Fruit fly (Drosophila melanogaster) whole organism, embryonic: ENCODE data around the gene CG6225.

Experiments used
- Awh ChIP-seq: fragments of 200-800 bp; sonication (Bioruptor generic); IDR thresholded peaks from 2 replicates; pipeline ENCODE4, ENCODE4 v1.3.6; 2022; ENCODE audit warnings: missing biosample characterization, missing genetic modification characterization
- B-H1 ChIP-seq: fragments of 200-800 bp; sonication (Bioruptor generic); IDR thresholded peaks from 3 replicates; pipeline ENCODE4 v1.3.6; 2022; ENCODE audit warnings: missing biosample characterization, missing genetic modification characterization
- CG11696 ChIP-seq: fragments of 200-800 bp; sonication (Bioruptor generic); IDR thresholded peaks from 2 replicates; pipeline ENCODE4 v1.3.6; 2022; ENCODE audit warnings: missing biosample characterization, missing genetic modification characterization
- CG12071 ChIP-seq: fragments of 200-800 bp; sonication (Bioruptor generic); optimal IDR thresholded peaks from 3 replicates; lab custom pipeline; 2018; ENCODE audit warnings: missing biosample characterization, mild to moderate bottlenecking, missing genetic modification characterization
- CG12155 ChIP-seq: fragments of 200-800 bp; sonication (Bioruptor generic); optimal IDR thresholded peaks from 3 replicates; lab custom pipeline; 2016; ENCODE audit warnings: missing biosample characterization, missing genetic modification characterization
- CG13296 ChIP-seq: fragments of 200-800 bp; sonication (Bioruptor generic); optimal IDR thresholded peaks from 3 replicates; lab custom pipeline; 2018; ENCODE audit warnings: missing biosample characterization, mild to moderate bottlenecking, missing genetic modification characterization
- CG15601 ChIP-seq: fragments of 200-800 bp; sonication (Bioruptor generic); optimal IDR thresholded peaks from 3 replicates; lab custom pipeline; 2019; ENCODE audit warnings: missing biosample characterization, mild to moderate bottlenecking, missing genetic modification characterization, moderate library complexity
- CG16779 ChIP-seq: fragments of 200-800 bp; sonication (Bioruptor generic); IDR thresholded peaks from 2 replicates; pipeline ENCODE4 v1.3.6; 2022; ENCODE audit warnings: missing biosample characterization, missing genetic modification characterization
- CG18619 ChIP-seq: fragments of 200-800 bp; sonication (Bioruptor generic); optimal IDR thresholded peaks from 3 replicates; lab custom pipeline; 2017; ENCODE audit warnings: missing biosample characterization, mild to moderate bottlenecking, missing genetic modification characterization
- CG3407 ChIP-seq: fragments of 200-800 bp; sonication (Bioruptor generic); optimal IDR thresholded peaks from 2 replicates; lab custom pipeline; 2018; ENCODE audit warnings: missing biosample characterization, mild to moderate bottlenecking, missing genetic modification characterization
- CG34422 ChIP-seq: fragments of 200-800 bp; sonication (Bioruptor generic); IDR thresholded peaks from 3 replicates; pipeline ENCODE4 v1.3.6; 2022; ENCODE audit warnings: missing biosample characterization, missing genetic modification characterization
- CG4424 ChIP-seq: fragments of 200-800 bp; sonication (Bioruptor generic); optimal IDR thresholded peaks from 3 replicates; lab custom pipeline; 2016; ENCODE audit warnings: missing biosample characterization, missing genetic modification characterization
- CG4820 ChIP-seq: fragments of 200-800 bp; sonication (Bioruptor generic); optimal IDR thresholded peaks from 3 replicates; lab custom pipeline; 2016; ENCODE audit warnings: missing biosample characterization, missing genetic modification characterization
- CG5180 ChIP-seq: fragments of 200-800 bp; sonication (Bioruptor generic); optimal IDR thresholded peaks from 3 replicates; lab custom pipeline; 2017; ENCODE audit warnings: missing biosample characterization, missing genetic modification characterization, mild to moderate bottlenecking, moderate library complexity, missing genetic modification reagents
- CG6272 ChIP-seq: fragments of 200-800 bp; sonication (Bioruptor generic); IDR thresholded peaks from 2 replicates; pipeline ENCODE4 v1.3.6; 2022; ENCODE audit warnings: missing biosample characterization, missing genetic modification characterization
- CG6689 ChIP-seq: fragments of 200-800 bp; sonication (Bioruptor generic); IDR thresholded peaks from 2 replicates; pipeline ENCODE4 v1.3.6; 2022; ENCODE audit warnings: missing biosample characterization, missing genetic modification characterization
- CG7987 ChIP-seq: fragments of 200-800 bp; sonication (Bioruptor generic); optimal IDR thresholded peaks from 2 replicates; lab custom pipeline; 2018; ENCODE audit warnings: missing biosample characterization, mild to moderate bottlenecking, missing genetic modification characterization, moderate library complexity
- CG8281 ChIP-seq: fragments of 200-800 bp; sonication (Bioruptor generic); optimal IDR thresholded peaks from 2 replicates; lab custom pipeline; 2018; ENCODE audit warnings: missing biosample characterization, mild to moderate bottlenecking, missing genetic modification characterization, moderate library complexity
- CG8944 ChIP-seq: fragments of 200-800 bp; sonication (Bioruptor generic); optimal IDR thresholded peaks from 3 replicates; lab custom pipeline; 2016; ENCODE audit warnings: missing biosample characterization, missing genetic modification characterization
- CG9797 ChIP-seq: fragments of 200-800 bp; sonication (Bioruptor generic); optimal IDR thresholded peaks from 3 replicates; lab custom pipeline; 2018; ENCODE audit warnings: missing biosample characterization, mild to moderate bottlenecking, missing genetic modification characterization
- D19B ChIP-seq: fragments of 200-800 bp; sonication (Bioruptor generic); optimal IDR thresholded peaks from 2 replicates; lab custom pipeline; 2017; ENCODE audit warnings: missing biosample characterization, mild to moderate bottlenecking, missing genetic modification characterization
- E2f2 ChIP-seq: fragments of 200-800 bp; sonication (Bioruptor generic); IDR thresholded peaks from 2 replicates; pipeline ENCODE4 v1.3.6; 2022; ENCODE audit warnings: missing biosample characterization, missing genetic modification characterization
- H2.0 ChIP-seq: fragments of 200-800 bp; sonication (Bioruptor generic); IDR thresholded peaks from 2 replicates; pipeline ENCODE4 v1.3.6; 2022; ENCODE audit warnings: missing biosample characterization, missing genetic modification characterization
- HHEX ChIP-seq: fragments of 200-800 bp; sonication (Bioruptor generic); optimal IDR thresholded peaks from 3 replicates; lab custom pipeline; 2017; ENCODE audit warnings: missing biosample characterization, mild to moderate bottlenecking, missing genetic modification characterization, missing genetic modification reagents
- Hr39 ChIP-seq: fragments of >200 bp; optimal IDR thresholded peaks from 2 replicates; lab custom pipeline; 2017
- Lim3 ChIP-seq: fragments of 200-800 bp; sonication (Bioruptor generic); IDR thresholded peaks from 2 replicates; pipeline ENCODE4 v1.3.6; 2022; ENCODE audit warnings: missing biosample characterization, missing genetic modification characterization
- MBD-R2 ChIP-seq: fragments of 200-800 bp; sonication (Bioruptor generic); IDR thresholded peaks from 2 replicates; pipeline ENCODE4 v1.3.6; 2022; ENCODE audit warnings: missing biosample characterization, missing genetic modification characterization
- Med ChIP-seq: fragments of 200-800 bp; sonication (Bioruptor generic); peaks from one replicate; lab custom pipeline; 2016; ENCODE audit warnings: missing biosample characterization, missing genetic modification characterization, mild to moderate bottlenecking, inconsistent platforms, moderate library complexity
- NFAT ChIP-seq: fragments of 200-800 bp; sonication (Bioruptor generic); IDR thresholded peaks from 2 replicates; pipeline ENCODE4 v1.3.6; 2022; ENCODE audit warnings: missing biosample characterization, missing genetic modification characterization
- Oaz ChIP-seq: fragments of 200-800 bp; sonication (Bioruptor generic); IDR thresholded peaks from 2 replicates; pipeline ENCODE4 v1.3.6; 2022; ENCODE audit warnings: missing biosample characterization, missing genetic modification characterization
- Ptx1 ChIP-seq: fragments of 200-800 bp; sonication (Bioruptor generic); IDR thresholded peaks from 2 replicates; pipeline ENCODE4 v1.3.6; 2022; ENCODE audit warnings: missing biosample characterization, missing genetic modification characterization
- Rfx ChIP-seq: fragments of 200-800 bp; sonication (Bioruptor generic); IDR thresholded peaks from 2 replicates; pipeline ENCODE4 v1.3.6; 2022; ENCODE audit warnings: missing biosample characterization, missing genetic modification characterization
- Six4 ChIP-seq: fragments of 200-800 bp; sonication (Bioruptor generic); optimal IDR thresholded peaks from 2 replicates; lab custom pipeline; 2016; ENCODE audit warnings: missing biosample characterization, missing genetic modification characterization
- Sry-β ChIP-seq: fragments of 200-800 bp; sonication (Bioruptor generic); optimal IDR thresholded peaks from 2 replicates; lab custom pipeline; 2018; ENCODE audit warnings: missing biosample characterization, mild to moderate bottlenecking, missing genetic modification characterization, moderate library complexity
- Vsx1 ChIP-seq: fragments of 200-800 bp; sonication (Bioruptor generic); optimal IDR thresholded peaks from 2 replicates; lab custom pipeline; 2017; ENCODE audit warnings: missing biosample characterization, mild to moderate bottlenecking, missing genetic modification characterization, missing genetic modification reagents
- corto ChIP-seq: fragments of 200-800 bp; sonication (Bioruptor generic); optimal IDR thresholded peaks from 2 replicates; lab custom pipeline; 2016; ENCODE audit warnings: missing biosample characterization, mild to moderate bottlenecking, missing genetic modification characterization, moderate library complexity
- dimm ChIP-seq: fragments of 200-800 bp; sonication (Bioruptor generic); IDR thresholded peaks from 2 replicates; pipeline ENCODE4 v1.3.6; 2022; ENCODE audit warnings: missing biosample characterization, missing genetic modification characterization
- fd64A ChIP-seq: fragments of 200-800 bp; sonication (Bioruptor generic); optimal IDR thresholded peaks from 3 replicates; lab custom pipeline; 2018; ENCODE audit warnings: missing biosample characterization, mild to moderate bottlenecking, missing genetic modification characterization
- fru ChIP-seq: fragments of >200 bp; optimal IDR thresholded peaks from 2 replicates; lab custom pipeline; 2017
- gro ChIP-seq: fragments of 200-800 bp; sonication (Bioruptor generic); optimal IDR thresholded peaks from 2 replicates; lab custom pipeline; 2016; ENCODE audit warnings: missing biosample characterization, missing genetic modification characterization
- hb ChIP-seq: fragments of 200-800 bp; sonication (Bioruptor generic); IDR thresholded peaks from 3 replicates; pipeline ENCODE4 v1.3.6; 2022; ENCODE audit warnings: missing biosample characterization, missing genetic modification characterization; ENCODE audit not compliant: partially characterized antibody
- kay ChIP-seq: fragments of 200-800 bp; sonication (Bioruptor generic); optimal IDR thresholded peaks from 2 replicates; lab custom pipeline; 2016; ENCODE audit warnings: missing biosample characterization, missing genetic modification characterization
- klu ChIP-seq: fragments of 200-800 bp; sonication (Bioruptor generic); IDR thresholded peaks from 2 replicates; pipeline ENCODE4 v1.3.6; 2022; ENCODE audit warnings: missing biosample characterization, missing genetic modification characterization
- kni ChIP-seq: fragments of 200-800 bp; sonication (Bioruptor generic); optimal IDR thresholded peaks from 3 replicates; lab custom pipeline; 2017; ENCODE audit warnings: mild to moderate bottlenecking, missing biosample characterization, missing genetic modification reagents, missing genetic modification characterization
- nom ChIP-seq: fragments of 200-800 bp; sonication (Bioruptor generic); optimal IDR thresholded peaks from 2 replicates; lab custom pipeline; 2017; ENCODE audit warnings: missing biosample characterization, missing genetic modification characterization, mild to moderate bottlenecking, moderate library complexity, missing genetic modification reagents
- odd ChIP-seq: fragments of 200-800 bp; sonication (Bioruptor generic); optimal IDR thresholded peaks from 2 replicates; lab custom pipeline; 2017; ENCODE audit warnings: missing biosample characterization, mild to moderate bottlenecking, missing genetic modification characterization
- pfk ChIP-seq: fragments of 200-800 bp; sonication (Bioruptor generic); optimal IDR thresholded peaks from 2 replicates; lab custom pipeline; 2018; ENCODE audit warnings: missing biosample characterization, mild to moderate bottlenecking, missing genetic modification characterization, moderate library complexity
- sd ChIP-seq: fragments of 200-800 bp; sonication (Bioruptor generic); optimal IDR thresholded peaks from 3 replicates; lab custom pipeline; 2018; ENCODE audit warnings: missing biosample characterization, mild to moderate bottlenecking, missing genetic modification characterization, moderate library complexity
- shn ChIP-seq: fragments of 200-800 bp; sonication (Bioruptor generic); optimal IDR thresholded peaks from 3 replicates; lab custom pipeline; 2016; ENCODE audit warnings: missing biosample characterization, missing genetic modification characterization
- sim ChIP-seq: fragments of 200-800 bp; sonication (Bioruptor generic); IDR thresholded peaks from 2 replicates; pipeline ENCODE4 v1.3.6; 2022; ENCODE audit warnings: missing biosample characterization, missing genetic modification characterization
- tna ChIP-seq: fragments of 200-800 bp; sonication (Bioruptor generic); IDR thresholded peaks from 2 replicates; pipeline ENCODE4 v1.3.6; 2022; ENCODE audit warnings: missing biosample characterization, missing genetic modification characterization; ENCODE audit not compliant: partially characterized antibody
- wdn ChIP-seq: fragments of 200-800 bp; sonication (Bioruptor generic); IDR thresholded peaks from 2 replicates; pipeline ENCODE4 v1.3.6; 2022; ENCODE audit warnings: missing biosample characterization, missing genetic modification characterization
- zf30C ChIP-seq: fragments of 200-800 bp; sonication (Bioruptor generic); optimal IDR thresholded peaks from 3 replicates; lab custom pipeline; 2018; ENCODE audit warnings: missing biosample characterization, mild to moderate bottlenecking, missing genetic modification characterization

The CG6225 gene

DNA sequence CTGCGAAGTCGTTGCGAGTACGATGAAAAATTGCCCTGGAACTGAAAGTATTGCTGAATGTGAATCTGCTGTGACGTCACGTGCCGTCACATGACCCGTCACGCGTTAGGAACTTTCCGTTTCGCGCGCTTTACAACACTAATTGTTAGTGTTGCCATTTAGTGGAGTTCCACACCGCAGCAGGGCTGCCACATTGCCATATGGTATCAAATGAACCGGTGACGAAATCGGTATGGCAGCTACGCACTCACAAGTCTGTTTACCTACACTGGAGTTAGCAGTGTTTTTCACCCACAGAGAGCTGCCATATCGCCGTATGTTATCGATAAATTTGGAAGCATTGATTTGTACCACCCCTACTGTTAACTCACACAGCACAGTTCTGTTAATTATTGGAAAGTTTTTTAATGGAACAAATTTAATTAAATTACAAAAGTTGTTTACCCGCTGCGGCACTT is 26.7 kb upstream of the CG6225 start, which contains the start of the genes Vha55 and Snx3 (continued):
- TF ChIP-seq CG4424 (GFP tag; lab: Kevin White, UChicago) (peak; percentile 63), NFAT (GFP tag; lab: Robert Waterston, UW) (no peak), Awh (GFP tag; lab: Robert Waterston, UW) (no peak), odd (GFP tag; lab: Kevin White, UChicago) (no peak), CG5180 (GFP tag; lab: Kevin White, UChicago) (no peak), pfk (GFP tag; lab: Kevin White, UChicago) (no peak), HHEX (peak; percentile 16), Six4 (peak; percentile 20), hb (GFP tag; lab: Robert Waterston, UW) (no peak), CG12071 (peak; percentile 21), klu (GFP tag; lab: Robert Waterston, UW) (no peak), CG3407 (GFP tag; lab: Kevin White, UChicago) (no peak), corto (no peak), Lim3 (GFP tag; lab: Robert Waterston, UW) (no peak), MBD-R2 (GFP tag; lab: Robert Waterston, UW) (no peak), CG34422 (GFP tag; lab: Robert Waterston, UW) (no peak), CG7987 (GFP tag; lab: Kevin White, UChicago) (peak; percentile 88), CG16779 (GFP tag; lab: Robert Waterston, UW) (no peak), Vsx1 (GFP tag; lab: Kevin White, UChicago) (no peak), Oaz (GFP tag; lab: Robert Waterston, UW) (no peak), D19B (GFP tag; lab: Kevin White, UChicago) (no peak), CG18619 (GFP tag; lab: Kevin White, UChicago) (peak; percentile 45), Med (GFP tag; lab: Kevin White, UChicago) (peak; percentile 98), CG12155 (GFP tag; lab: Kevin White, UChicago) (peak; percentile 88), sim (GFP tag; lab: Robert Waterston, UW) (no peak), gro (peak; percentile 93), E2f2 (GFP tag; lab: Robert Waterston, UW) (no peak), Sry-β (GFP tag; lab: Kevin White, UChicago) (no peak), CG15601 (tag; lab: Kevin White, UChicago) (peak; percentile 80), CG8944 (GFP tag; lab: Kevin White, UChicago) (peak; percentile 84), shn (GFP tag; lab: Kevin White, UChicago) (peak; percentile 84), zf30C (GFP tag; lab: Kevin White, UChicago) (no peak), dimm (GFP tag; lab: Robert Waterston, UW) (no peak), nom (GFP tag; lab: Kevin White, UChicago) (no peak), kni (GFP tag; lab: Kevin White, UChicago) (no peak), B-H1 (GFP tag; lab: Robert Waterston, UW) (no peak), kay (GFP tag; lab: Kevin White, UChicago) (peak; percentile 90), fru (lab: Kevin White, UChicago) (no peak), wdn (GFP tag; lab: Robert Waterston, UW) (no peak), fd64A (GFP tag; lab: Kevin White, UChicago) (no peak), Ptx1 (no peak), H2.0 (GFP tag; lab: Robert Waterston, UW) (no peak), CG8281 (tag; lab: Kevin White, UChicago) (no peak), CG13296 (GFP tag; lab: Kevin White, UChicago) (no peak), CG9797 (peak; percentile 95), CG6272 (no peak; the same call in 1 of the 2 replicates), sd (tag; lab: Kevin White, UChicago) (peak; percentile 41), CG6689 (GFP tag; lab: Robert Waterston, UW) (no peak), tna (no peak), Hr39 (peak; percentile 74), CG4820 (GFP tag; lab: Kevin White, UChicago) (peak; percentile 68), CG11696 (GFP tag; lab: Robert Waterston, UW) (no peak), Rfx (GFP tag; lab: Robert Waterston, UW) (no peak)
